Fruit fly (Drosophila melanogaster): Measurements from ENCODE around the gene CG33272.

- TF ChIP-seq pfk (GFP tag; optimal IDR thresholded peaks at IDR 0.05) (no peak), Nf-YC (tag; optimal IDR thresholded peaks at IDR 0.05) (no peak), jigr1 (GFP tag; IDR thresholded peaks at IDR 0.05) (no peak), CTCF (GFP tag; optimal IDR thresholded peaks at IDR 0.05) (no peak), Blimp-1 (GFP tag; optimal IDR thresholded peaks at IDR 0.05) (no peak), CG8281 (tag; optimal IDR thresholded peaks at IDR 0.05) (no peak), p53 (GFP tag; optimal IDR thresholded peaks at IDR 0.05) (no peak), Fer3 (tag; optimal IDR thresholded peaks at IDR 0.05) (no peak), Taf1 (GFP tag; IDR thresholded peaks at IDR 0.05) (no peak), CG31224 (GFP tag; IDR thresholded peaks at IDR 0.05) (no peak), Spps (tag; optimal IDR thresholded peaks at IDR 0.05) (no peak), CG8478 (optimal IDR thresholded peaks at IDR 0.05) (no peak), pb (GFP tag; optimal IDR thresholded peaks at IDR 0.05) (no peak), nerfin-2 (GFP tag; IDR thresholded peaks at IDR 0.05; ENCODE audit: partially characterized antibody) (no peak)
Observed at dm6 chr3L:11526644-11527184, 16.3 kb upstream of the CG33272 start.
